Fruit fly (Drosophila melanogaster): ENCODE measurements around the gene Jhbp14.

The Jhbp14 gene

DNA sequence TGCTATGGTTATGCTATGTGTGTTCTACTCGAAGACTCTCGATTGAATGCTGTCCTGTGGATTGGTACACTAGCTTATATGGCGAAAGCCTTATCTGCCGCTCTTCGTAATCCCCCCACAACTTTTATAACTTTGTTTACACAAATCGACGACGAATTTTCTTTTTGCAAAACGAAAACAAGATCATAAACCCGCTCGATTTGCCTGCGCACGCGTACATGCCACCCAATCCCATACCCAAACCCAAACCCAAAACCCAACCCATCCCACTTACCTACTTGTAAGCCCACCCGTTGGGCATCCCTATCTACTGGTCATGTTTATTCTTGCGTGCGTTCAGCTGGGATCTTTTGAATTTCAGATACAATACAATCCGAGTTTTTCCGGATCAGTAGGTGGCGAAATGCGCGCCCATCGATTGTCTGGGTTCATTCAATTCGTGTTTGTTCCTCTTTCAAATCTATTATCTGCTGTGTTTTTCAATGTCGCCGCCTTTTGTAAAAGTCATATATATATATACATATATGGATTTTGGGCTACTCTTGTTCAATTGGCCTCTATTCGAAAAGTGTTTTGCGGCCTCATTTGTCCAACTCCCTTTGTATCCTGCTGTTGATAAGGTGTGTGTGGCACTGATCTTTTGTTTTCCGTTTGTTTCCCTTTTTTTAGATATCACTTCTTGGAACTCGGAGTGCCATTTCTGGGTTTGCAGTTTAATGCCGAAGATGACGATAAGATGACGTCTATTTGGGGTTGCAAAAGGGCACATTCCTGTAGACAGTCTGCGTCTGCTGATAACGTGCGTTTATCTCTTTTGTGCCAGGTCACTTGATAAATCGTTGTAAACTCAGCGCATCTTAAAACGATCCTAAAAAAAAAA is 1.4 kb upstream of the Jhbp14 start, which contains the start of gene Mabi:
Mabi (minus strand) TSS at position 51 of the 880 bp plus-strand sequence.
- TF ChIP-seq Hr83 (GFP tag; optimal IDR thresholded peaks at IDR 0.05; ENCODE audit: poor library complexity, severe bottlenecking) (no peak), usp (GFP tag; optimal IDR thresholded peaks at IDR 0.05) (no peak), sv (GFP tag; optimal IDR thresholded peaks at IDR 0.05) (no peak), Hr78 (GFP tag; optimal IDR thresholded peaks at IDR 0.05) (no peak), Abd-B (GFP tag; optimal IDR thresholded peaks at IDR 0.05) (no peak), jim (GFP tag; optimal IDR thresholded peaks at IDR 0.05) (no peak), CG9705 (GFP tag; optimal IDR thresholded peaks at IDR 0.05) (no peak), dl (GFP tag; optimal IDR thresholded peaks at IDR 0.05; ENCODE audit: insufficient read depth in 1 of 2, partially characterized antibody in 2 of 2) (no peak), Vsx2 (GFP tag; optimal IDR thresholded peaks at IDR 0.05; ENCODE audit: partially characterized antibody) (no peak), Myc (optimal IDR thresholded peaks at IDR 0.05) (no peak), br (GFP tag; optimal IDR thresholded peaks at IDR 0.05) (no peak)

- no peak for TF ChIP-seq br (GFP tag; optimal IDR thresholded peaks at IDR 0.05)
- TF ChIP-seq woc (GFP tag; optimal IDR thresholded peaks at IDR 0.05): no peak
- TF ChIP-seq Mio (GFP tag; optimal IDR thresholded peaks at IDR 0.05): no peak
- TF ChIP-seq Dfd (GFP tag; optimal IDR thresholded peaks at IDR 0.05): no peak
- TF ChIP-seq dl (GFP tag; optimal IDR thresholded peaks at IDR 0.05; ENCODE audit: insufficient read depth in 1 of 2, partially characterized antibody in 2 of 2): no peak
- TF ChIP-seq CrebA (GFP tag; optimal IDR thresholded peaks at IDR 0.05; ENCODE audit: borderline replicate concordance): no peak
Measured at dm6 chr2L:13239689-13240088, 3.4 kb downstream of the Jhbp14 start, which contains the start of gene Jhbp13. Gene Jhbp13 (plus strand): TSS chr2L:13239989.

DNA sequence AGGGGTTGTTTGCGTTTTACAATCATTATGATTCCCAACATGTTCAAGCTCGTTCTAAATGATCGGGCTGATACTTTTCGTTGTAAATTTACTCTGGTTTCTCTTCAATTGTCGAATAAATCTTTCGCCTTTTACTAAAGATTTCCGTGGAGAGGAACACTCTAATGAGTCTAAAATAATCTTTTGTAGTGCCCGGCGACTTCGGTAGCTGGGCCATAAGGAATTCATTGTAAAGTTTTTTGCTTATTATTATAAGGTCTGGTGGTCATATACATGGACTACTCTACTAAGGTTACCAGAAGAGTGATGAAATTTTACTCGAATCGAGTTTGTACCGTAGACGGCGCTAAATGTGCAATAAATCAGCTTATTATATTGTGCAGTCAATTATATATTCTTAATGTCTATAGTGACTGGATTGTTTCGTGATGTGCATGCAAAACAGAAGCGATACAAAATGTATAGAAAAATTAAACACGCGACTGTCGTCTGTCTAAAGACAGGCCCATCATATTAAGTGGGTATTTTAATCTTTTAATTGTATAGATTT is 8.5 kb downstream of the Jhbp14 start:
- no peak for TF ChIP-seq dsf (GFP tag; optimal IDR thresholded peaks at IDR 0.05; ENCODE audit: borderline replicate concordance)
- TF ChIP-seq Hr83 (GFP tag; optimal IDR thresholded peaks at IDR 0.05; ENCODE audit: poor library complexity, severe bottlenecking): no peak
- TF ChIP-seq usp (GFP tag; optimal IDR thresholded peaks at IDR 0.05): no peak
- no peak for TF ChIP-seq foxo (GFP tag; optimal IDR thresholded peaks at IDR 0.05)
- no peak for TF ChIP-seq CrebA (GFP tag; optimal IDR thresholded peaks at IDR 0.05; ENCODE audit: borderline replicate concordance)
- no peak for TF ChIP-seq Hr78 (GFP tag; optimal IDR thresholded peaks at IDR 0.05)
- TF ChIP-seq Hnf4 (GFP tag; optimal IDR thresholded peaks at IDR 0.05): no peak
- TF ChIP-seq CG32264 (GFP tag; optimal IDR thresholded peaks at IDR 0.05): no peak
- no peak for TF ChIP-seq rgr (GFP tag; optimal IDR thresholded peaks at IDR 0.05)
- TF ChIP-seq tai (GFP tag; optimal IDR thresholded peaks at IDR 0.05): no peak

DNA sequence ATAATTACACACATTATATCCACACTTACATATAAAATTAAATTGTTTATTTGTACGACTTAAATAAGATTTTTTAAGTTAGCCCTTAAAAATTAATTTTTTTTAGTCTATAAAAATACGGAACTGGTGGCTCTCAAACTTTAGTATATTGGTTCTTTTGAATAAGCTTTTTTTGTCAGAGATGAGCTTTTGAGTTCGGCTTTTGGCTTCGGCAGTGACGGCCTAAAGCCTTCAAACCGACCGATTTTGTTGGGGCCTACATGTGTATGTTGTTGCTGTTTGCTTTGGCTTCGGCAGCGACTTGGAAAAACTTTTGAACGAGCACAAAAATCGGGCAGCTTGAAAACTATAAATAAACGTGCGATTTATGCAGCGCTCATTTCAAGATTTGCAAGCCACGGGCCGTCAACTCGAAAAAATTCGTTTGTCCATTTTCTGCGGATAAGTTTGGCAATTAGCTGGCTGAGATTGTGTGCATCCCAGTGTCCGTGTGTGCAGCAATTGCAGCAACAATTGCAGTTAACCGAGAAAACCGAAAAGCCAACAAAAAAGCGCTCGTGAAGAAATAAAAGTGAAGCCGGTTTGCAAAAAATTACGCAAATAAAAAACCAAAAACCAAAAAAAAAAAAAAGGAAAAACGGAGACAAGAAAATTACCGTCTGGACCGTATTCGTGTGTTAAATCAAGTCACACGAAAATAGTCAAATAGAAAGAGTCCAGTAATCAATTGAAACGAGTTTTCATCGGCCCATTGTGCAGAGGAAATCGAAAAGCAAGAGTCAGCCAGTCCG is 9.8 kb downstream of the Jhbp14 start, which contains the start of gene CG16820:
CG16820 (plus strand) TSS at position 378 of the 791 bp plus-strand sequence.
- no peak for TF ChIP-seq Rel (GFP tag; optimal IDR thresholded peaks at IDR 0.05)
- no peak for TF ChIP-seq Rel (tag; optimal IDR thresholded peaks at IDR 0.05)
- TF ChIP-seq CG32264 (GFP tag; optimal IDR thresholded peaks at IDR 0.05): no peak
- no peak for TF ChIP-seq dmrt93B (GFP tag; optimal IDR thresholded peaks at IDR 0.05)
- TF ChIP-seq Mio (GFP tag; optimal IDR thresholded peaks at IDR 0.05): no peak
- no peak for TF ChIP-seq brk (GFP tag; optimal IDR thresholded peaks at IDR 0.05)
- no peak for TF ChIP-seq fru (GFP tag; optimal IDR thresholded peaks at IDR 0.05)
- no peak for TF ChIP-seq CG9705 (GFP tag; optimal IDR thresholded peaks at IDR 0.05)
- no peak for TF ChIP-seq psq (GFP tag; optimal IDR thresholded peaks at IDR 0.05)

DNA sequence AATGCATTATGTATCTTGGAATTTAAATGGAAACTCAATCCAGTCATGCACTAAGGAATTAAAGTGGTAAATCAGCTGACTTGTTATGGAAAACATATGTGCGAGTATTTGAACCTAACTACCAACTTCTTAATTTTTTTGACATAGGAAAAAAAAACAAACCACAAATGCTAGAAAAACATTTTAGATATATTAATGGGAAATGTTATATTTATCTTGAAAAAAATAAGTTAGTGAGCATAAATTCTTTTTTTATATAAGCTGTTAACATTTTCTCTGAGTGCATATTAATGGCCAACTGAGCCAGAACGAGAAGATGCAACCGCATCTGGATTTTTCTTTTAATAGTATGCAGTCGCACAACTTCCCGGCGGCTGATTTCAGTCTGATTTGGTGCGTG is 14.9 kb downstream of the Jhbp14 start:
- TF ChIP-seq h (GFP tag; optimal IDR thresholded peaks at IDR 0.05) (no peak), GATAd (GFP tag; optimal IDR thresholded peaks at IDR 0.05) (no peak), dmrt93B (GFP tag; optimal IDR thresholded peaks at IDR 0.05) (no peak), dsf (GFP tag; optimal IDR thresholded peaks at IDR 0.05; ENCODE audit: borderline replicate concordance) (no peak), Hr78 (GFP tag; optimal IDR thresholded peaks at IDR 0.05) (no peak), OdsH (GFP tag; optimal IDR thresholded peaks at IDR 0.05) (no peak), Myc (optimal IDR thresholded peaks at IDR 0.05) (no peak), pan (optimal IDR thresholded peaks at IDR 0.05) (no peak), Sp1 (GFP tag; optimal IDR thresholded peaks at IDR 0.05) (no peak)
